Worm (Caenorhabditis elegans): Measurements from ENCODE around the gene F10E7.5.

ce11 chrII:7073537-7073913 lies 38.3 kb upstream of the F10E7.5 start, which contains the start of gene kat-1:
- no peak for TF ChIP-seq ref-1 (GFP tag; conservative IDR thresholded peaks at IDR 0.05)
- TF ChIP-seq T22C8.4 (GFP tag; IDR thresholded peaks at IDR 0.05), result no peak

Measured in whole organism, midembryonic.